Worm (Caenorhabditis elegans) whole organism, L3 larva: ENCODE data around the gene F11F1.1.

ENCODE experiments used
- snpc-4 ChIP-seq: fragments of 150-350 bp; optimal IDR thresholded peaks from 2 replicates; lab custom pipeline; 2014; ENCODE audit warnings: missing biosample characterization, missing genetic modification characterization
- unc-62 ChIP-seq: fragments of 150-350 bp; sonication (generic microtip); optimal IDR thresholded peaks from 4 replicates; lab custom pipeline; 2014; ENCODE audit warnings: missing biosample characterization, missing genetic modification reagents, missing genetic modification characterization

- TF ChIP-seq unc-62 (no peak), snpc-4 (tag; lab: Kevin White, UChicago) (no peak)
These were observed 24.4 kb upstream of the F11F1.1 start, which contains the start of gene T03F6.9 for ce11 chrIII:13370980-13371379.
